Fruit fly (Drosophila melanogaster): ENCODE results near the gene MFS10.
A peak's percentile ranks its signal among the peaks of the same experiment; 100 is the strongest.

dm6 chrX:13089920-13090655, 38.7 kb upstream of the MFS10 start, which contains the start of gene hep:
- TF ChIP-seq Hr96 (GFP tag; optimal IDR thresholded peaks at IDR 0.05), result no peak
- no peak for TF ChIP-seq CG11617 (GFP tag; optimal IDR thresholded peaks at IDR 0.05)
- TF ChIP-seq Mnt (GFP tag; optimal IDR thresholded peaks at IDR 0.05), result peak; percentile 36
- TF ChIP-seq CG14711 (tag; optimal IDR thresholded peaks at IDR 0.05), result no peak
- peak; percentile 4 for TF ChIP-seq Crg-1 (GFP tag; optimal IDR thresholded peaks at IDR 0.05)
- no peak for TF ChIP-seq CG7045 (GFP tag; optimal IDR thresholded peaks at IDR 0.05)
- TF ChIP-seq bab1 (GFP tag; optimal IDR thresholded peaks at IDR 0.05), result peak; percentile 23

All from whole organism, adult.